Fruit fly (Drosophila melanogaster) whole organism, embryonic: ENCODE data around the gene RabX6.
A peak's percentile ranks its signal among the peaks of the same experiment; 100 is the strongest.

Experiments
- Antp ChIP-seq: fragments of 200-800 bp; sonication (Bioruptor generic); optimal IDR thresholded peaks from 3 replicates; lab custom pipeline; 2016; ENCODE audit warnings: missing biosample characterization, missing genetic modification characterization
- CG10147 ChIP-seq: fragments of 200-800 bp; sonication (Bioruptor generic); optimal IDR thresholded peaks from 2 replicates; lab custom pipeline; 2019; ENCODE audit warnings: missing biosample characterization, mild to moderate bottlenecking, missing genetic modification characterization, moderate library complexity
- CG12236 ChIP-seq: fragments of 200-800 bp; sonication (Bioruptor generic); optimal IDR thresholded peaks from 2 replicates; lab custom pipeline; 2016; ENCODE audit warnings: missing biosample characterization, missing genetic modification characterization
- CG14965 ChIP-seq: fragments of 200-800 bp; sonication (Bioruptor generic); optimal IDR thresholded peaks from 2 replicates; lab custom pipeline; 2016; ENCODE audit warnings: missing biosample characterization, missing genetic modification characterization, borderline replicate concordance
- CG15696 ChIP-seq: fragments of 200-800 bp; sonication (Bioruptor generic); optimal IDR thresholded peaks from 2 replicates; lab custom pipeline; 2019; ENCODE audit warnings: missing biosample characterization, mild to moderate bottlenecking, missing genetic modification characterization, moderate library complexity
- CG17385 ChIP-seq: fragments of 200-800 bp; sonication (Bioruptor generic); optimal IDR thresholded peaks from 3 replicates; lab custom pipeline; 2018; ENCODE audit warnings: missing biosample characterization, mild to moderate bottlenecking, missing genetic modification characterization
- CG18011 ChIP-seq: fragments of 200-800 bp; sonication (Bioruptor generic); optimal IDR thresholded peaks from 2 replicates; lab custom pipeline; 2017; ENCODE audit warnings: missing biosample characterization, missing genetic modification characterization, mild to moderate bottlenecking, moderate library complexity, missing genotype
- CG2129 ChIP-seq: fragments of 200-800 bp; sonication (Bioruptor generic); IDR thresholded peaks from 2 replicates; pipeline ENCODE4 v1.3.6; 2022; ENCODE audit warnings: missing biosample characterization, missing genetic modification characterization; ENCODE audit not compliant: partially characterized antibody
- CG4424 ChIP-seq: fragments of 200-800 bp; sonication (Bioruptor generic); optimal IDR thresholded peaks from 3 replicates; lab custom pipeline; 2016; ENCODE audit warnings: missing biosample characterization, missing genetic modification characterization
- CG7963 ChIP-seq: fragments of 200-800 bp; sonication (Bioruptor generic); IDR thresholded peaks from 3 replicates; pipeline ENCODE4 v1.3.6; 2022; ENCODE audit warnings: missing biosample characterization, missing genetic modification characterization; ENCODE audit not compliant: partially characterized antibody
- D ChIP-seq, 2 experiments: fragments of 200-800 bp in 1 of 2; fragments of >200 bp in 1 of 2; sonication (Bioruptor generic) in 1 of 2; optimal IDR thresholded peaks; 2 replicates in 1 of 2; 3 replicates in 1 of 2; lab custom pipeline; 2017; ENCODE audit warnings: mild to moderate bottlenecking in 1 of 2, missing biosample characterization in 1 of 2, missing genetic modification characterization in 1 of 2, missing genetic modification reagents in 1 of 2
- Ets97D ChIP-seq: fragments of 200-800 bp; sonication (Bioruptor generic); optimal IDR thresholded peaks from 3 replicates; lab custom pipeline; 2016; ENCODE audit warnings: missing biosample characterization, missing genetic modification characterization
- Gug ChIP-seq: fragments of 200-800 bp; sonication (Bioruptor generic); IDR thresholded peaks from 4 replicates; pipeline ENCODE4 v1.3.6; 2022; ENCODE audit warnings: missing biosample characterization, missing genetic modification characterization
- H15 ChIP-seq: fragments of 200-800 bp; sonication (Bioruptor generic); IDR thresholded peaks from 3 replicates; pipeline ENCODE4 v1.3.6; 2022; ENCODE audit warnings: missing biosample characterization, missing genetic modification characterization
- HLH3B ChIP-seq: fragments of 200-800 bp; sonication (Bioruptor generic); IDR thresholded peaks from 2 replicates; pipeline ENCODE4 v1.3.6; 2022; ENCODE audit warnings: missing biosample characterization, missing genetic modification characterization
- HLH4C ChIP-seq: fragments of 200-800 bp; sonication (Bioruptor generic); IDR thresholded peaks from 3 replicates; pipeline ENCODE4 v1.3.6; 2022; ENCODE audit warnings: missing biosample characterization, missing genetic modification characterization; ENCODE audit not compliant: partially characterized antibody
- Hr39 ChIP-seq: fragments of >200 bp; optimal IDR thresholded peaks from 2 replicates; lab custom pipeline; 2017
- Meics ChIP-seq: fragments of 200-800 bp; sonication (Bioruptor generic); optimal IDR thresholded peaks from 2 replicates; lab custom pipeline; 2017; ENCODE audit warnings: missing biosample characterization, mild to moderate bottlenecking, missing genetic modification characterization
- Rfx ChIP-seq: fragments of 200-800 bp; sonication (Bioruptor generic); IDR thresholded peaks from 2 replicates; pipeline ENCODE4 v1.3.6; 2022; ENCODE audit warnings: missing biosample characterization, missing genetic modification characterization
- Taf1 ChIP-seq: fragments of 200-800 bp; sonication (Bioruptor generic); IDR thresholded peaks from 2 replicates; pipeline ENCODE4 v1.3.6; 2022; ENCODE audit warnings: missing biosample characterization, missing genetic modification characterization
- YL-1 ChIP-seq: fragments of 200-800 bp; sonication (Bioruptor generic); optimal IDR thresholded peaks from 3 replicates; lab custom pipeline; 2017; ENCODE audit warnings: missing biosample characterization, mild to moderate bottlenecking, missing genetic modification characterization
- ab ChIP-seq: fragments of 200-800 bp; sonication (Bioruptor generic); optimal IDR thresholded peaks from 2 replicates; lab custom pipeline; 2016; ENCODE audit warnings: missing biosample characterization, missing genetic modification characterization
- al ChIP-seq: fragments of 200-800 bp; sonication (Bioruptor generic); IDR thresholded peaks from 2 replicates; pipeline ENCODE4 v1.3.6; 2022; ENCODE audit warnings: missing biosample characterization, missing genetic modification characterization
- az2 ChIP-seq: fragments of 200-800 bp; sonication (Bioruptor generic); optimal IDR thresholded peaks from 3 replicates; lab custom pipeline; 2016; ENCODE audit warnings: missing biosample characterization, missing genetic modification characterization
- br ChIP-seq: fragments of >200 bp; optimal IDR thresholded peaks from 2 replicates; lab custom pipeline; 2017
- cas ChIP-seq: fragments of 200-800 bp; sonication (Bioruptor generic); IDR thresholded peaks from 2 replicates; pipeline ENCODE4 v1.3.6; 2022; ENCODE audit warnings: missing biosample characterization, missing genetic modification characterization
- chn ChIP-seq: fragments of 200-800 bp; sonication (Bioruptor generic); optimal IDR thresholded peaks from 2 replicates; lab custom pipeline; 2016; ENCODE audit warnings: missing biosample characterization, missing genetic modification characterization
- corto ChIP-seq: fragments of 200-800 bp; sonication (Bioruptor generic); optimal IDR thresholded peaks from 2 replicates; lab custom pipeline; 2016; ENCODE audit warnings: missing biosample characterization, mild to moderate bottlenecking, missing genetic modification characterization, moderate library complexity
- dysf ChIP-seq: fragments of 200-800 bp; sonication (Bioruptor generic); IDR thresholded peaks from 3 replicates; pipeline ENCODE4 v1.3.6; 2022; ENCODE audit warnings: missing biosample characterization, missing genetic modification characterization
- emc ChIP-seq: fragments of 200-800 bp; sonication (Bioruptor generic); optimal IDR thresholded peaks from 2 replicates; lab custom pipeline; 2016; ENCODE audit warnings: missing biosample characterization, missing genetic modification characterization
- ewg ChIP-seq: fragments of 200-800 bp; sonication (Bioruptor generic); optimal IDR thresholded peaks from 3 replicates; lab custom pipeline; 2017; ENCODE audit warnings: mild to moderate bottlenecking, missing biosample characterization, missing genetic modification reagents, missing genetic modification characterization
- eyg ChIP-seq: fragments of 200-800 bp; sonication (Bioruptor generic); optimal IDR thresholded peaks from 3 replicates; lab custom pipeline; 2016; ENCODE audit warnings: missing biosample characterization, missing genetic modification characterization
- fd102C ChIP-seq: fragments of 200-800 bp; sonication (Bioruptor generic); optimal IDR thresholded peaks from 2 replicates; lab custom pipeline; 2018; ENCODE audit warnings: missing biosample characterization, mild to moderate bottlenecking, missing genetic modification characterization, moderate library complexity
- fru ChIP-seq: fragments of >200 bp; optimal IDR thresholded peaks from 2 replicates; lab custom pipeline; 2017
- gro ChIP-seq: fragments of 200-800 bp; sonication (Bioruptor generic); optimal IDR thresholded peaks from 2 replicates; lab custom pipeline; 2016; ENCODE audit warnings: missing biosample characterization, missing genetic modification characterization
- hbn ChIP-seq: fragments of 200-800 bp; sonication (Bioruptor generic); IDR thresholded peaks from 2 replicates; pipeline ENCODE4 v1.3.6; 2022; ENCODE audit warnings: missing biosample characterization, missing genetic modification characterization; ENCODE audit not compliant: partially characterized antibody
- inv ChIP-seq: fragments of 200-800 bp; sonication (Bioruptor generic); IDR thresholded peaks from 2 replicates; pipeline ENCODE4 v1.3.6; 2022; ENCODE audit warnings: missing biosample characterization, missing genetic modification characterization; ENCODE audit not compliant: partially characterized antibody
- klu ChIP-seq: fragments of 200-800 bp; sonication (Bioruptor generic); IDR thresholded peaks from 2 replicates; pipeline ENCODE4 v1.3.6; 2022; ENCODE audit warnings: missing biosample characterization, missing genetic modification characterization
- kni ChIP-seq: fragments of 200-800 bp; sonication (Bioruptor generic); optimal IDR thresholded peaks from 3 replicates; lab custom pipeline; 2017; ENCODE audit warnings: mild to moderate bottlenecking, missing biosample characterization, missing genetic modification reagents, missing genetic modification characterization
- luna ChIP-seq: fragments of 200-800 bp; sonication (Bioruptor generic); optimal IDR thresholded peaks from 2 replicates; lab custom pipeline; 2016; ENCODE audit warnings: missing biosample characterization, missing genetic modification characterization
- odd ChIP-seq: fragments of 200-800 bp; sonication (Bioruptor generic); optimal IDR thresholded peaks from 2 replicates; lab custom pipeline; 2017; ENCODE audit warnings: missing biosample characterization, mild to moderate bottlenecking, missing genetic modification characterization
- pfk ChIP-seq: fragments of 200-800 bp; sonication (Bioruptor generic); optimal IDR thresholded peaks from 2 replicates; lab custom pipeline; 2018; ENCODE audit warnings: missing biosample characterization, mild to moderate bottlenecking, missing genetic modification characterization, moderate library complexity
- pho ChIP-seq: fragments of 200-800 bp; sonication (Bioruptor generic); optimal IDR thresholded peaks from 2 replicates; lab custom pipeline; 2016; ENCODE audit warnings: missing biosample characterization, missing genetic modification characterization
- sisA ChIP-seq: fragments of 200-800 bp; sonication (Bioruptor generic); IDR thresholded peaks from 2 replicates; pipeline ENCODE4 v1.3.6; 2022; ENCODE audit warnings: missing biosample characterization, missing genetic modification characterization
- sr ChIP-seq: fragments of 200-800 bp; sonication (Bioruptor generic); IDR thresholded peaks from 3 replicates; pipeline ENCODE4 v1.3.6; 2022; ENCODE audit warnings: missing biosample characterization, missing genetic modification characterization
- unc-4 ChIP-seq: fragments of 200-800 bp; sonication (Bioruptor generic); IDR thresholded peaks from 2 replicates; pipeline ENCODE4 v1.3.6; 2022; ENCODE audit warnings: missing biosample characterization, missing genetic modification characterization; ENCODE audit not compliant: partially characterized antibody
- vnd ChIP-seq: fragments of 200-800 bp; sonication (Bioruptor generic); IDR thresholded peaks from 3 replicates; pipeline ENCODE4 v1.3.6; 2022; ENCODE audit warnings: missing biosample characterization, missing genetic modification characterization; ENCODE audit not compliant: partially characterized antibody
- zfh1 ChIP-seq: fragments of 200-800 bp; sonication (Bioruptor generic); IDR thresholded peaks from 3 replicates; pipeline ENCODE4 v1.3.6; 2022; ENCODE audit warnings: missing biosample characterization, missing genetic modification characterization

The RabX6 gene

dm6 chr3L:648155-649024, 41.9 kb upstream of the RabX6 start, which contains the start of gene Gale (continued):
- TF ChIP-seq Antp (GFP tag; lab: Kevin White, UChicago), result no peak
- peak; percentile 66 for TF ChIP-seq unc-4 (GFP tag; lab: Robert Waterston, UW)
- TF ChIP-seq Taf1 (GFP tag; lab: Robert Waterston, UW), result no peak
- no peak for TF ChIP-seq odd (GFP tag; lab: Kevin White, UChicago)
- no peak for TF ChIP-seq CG10147 (GFP tag; lab: Kevin White, UChicago)
- TF ChIP-seq HLH3B (GFP tag; lab: Robert Waterston, UW), result peak; percentile 20; the same call in 1 of the 2 replicates
- TF ChIP-seq Meics (GFP tag; lab: Kevin White, UChicago), result no peak
- peak; percentile 10; the same call in 1 of the 2 replicates for TF ChIP-seq al
- TF ChIP-seq Rfx (GFP tag; lab: Robert Waterston, UW), result peak; percentile 55
- TF ChIP-seq CG17385 (GFP tag; lab: Kevin White, UChicago), result peak; percentile 28
- TF ChIP-seq ab (GFP tag; lab: Kevin White, UChicago), result no peak
- peak; percentile 40 for TF ChIP-seq CG4424 (GFP tag; lab: Kevin White, UChicago)
- 0 out of 3 replicates have a peak, but pooled peaks have one; percentile 12 for TF ChIP-seq CG7963 (GFP tag; lab: Robert Waterston, UW)
- 0 out of 4 replicates have a peak, but pooled peaks have one; percentile 4 for TF ChIP-seq Gug (GFP tag; lab: Robert Waterston, UW)
- TF ChIP-seq kni, result no peak
- no peak for TF ChIP-seq klu (GFP tag; lab: Robert Waterston, UW)
- TF ChIP-seq CG14965 (GFP tag; lab: Kevin White, UChicago), result no peak
- no peak for TF ChIP-seq eyg (GFP tag; lab: Kevin White, UChicago)
- TF ChIP-seq pfk (GFP tag; lab: Kevin White, UChicago), result no peak
- TF ChIP-seq CG12236 (GFP tag; lab: Kevin White, UChicago), result no peak
- no peak for TF ChIP-seq chn (GFP tag; lab: Kevin White, UChicago)
- TF ChIP-seq zfh1 (GFP tag; lab: Robert Waterston, UW), result 0 out of 3 replicates have a peak, but pooled peaks have one; percentile 26
- peak; percentile 79 for TF ChIP-seq HLH4C (GFP tag; lab: Robert Waterston, UW)
- no peak for TF ChIP-seq H15
- no peak for TF ChIP-seq br (lab: Kevin White, UChicago)
- TF ChIP-seq emc (GFP tag; lab: Kevin White, UChicago), result no peak
- no peak for TF ChIP-seq fru (lab: Kevin White, UChicago)
- 0 out of 2 replicates have a peak, but pooled peaks have one; percentile 7 for TF ChIP-seq cas (GFP tag; lab: Robert Waterston, UW)
- TF ChIP-seq fd102C (GFP tag; lab: Kevin White, UChicago), result no peak
- TF ChIP-seq Ets97D (GFP tag; lab: Kevin White, UChicago), result peak; percentile 85
- TF ChIP-seq D (optimal IDR thresholded peaks at IDR 0.05; lab: Kevin White, UChicago), result no peak
- no peak for TF ChIP-seq D (GFP tag; optimal IDR thresholded peaks at IDR 0.05; lab: Kevin White, UChicago)
- no peak for TF ChIP-seq ewg (GFP tag; lab: Kevin White, UChicago)
- peak; percentile 43; the same call in 1 of the 2 replicates for TF ChIP-seq inv (GFP tag; lab: Robert Waterston, UW)
- TF ChIP-seq CG2129 (GFP tag; lab: Robert Waterston, UW), result no peak
- TF ChIP-seq corto (GFP tag; lab: Kevin White, UChicago), result no peak
- no peak for TF ChIP-seq YL-1 (GFP tag; lab: Kevin White, UChicago)
- no peak for TF ChIP-seq az2
- TF ChIP-seq pho (GFP tag; lab: Kevin White, UChicago), result no peak
- TF ChIP-seq CG18011 (GFP tag; lab: Kevin White, UChicago), result no peak
- TF ChIP-seq hbn (GFP tag; lab: Robert Waterston, UW), result peak; percentile 60; the same call in 1 of the 2 replicates
- TF ChIP-seq Hr39 (lab: Kevin White, UChicago), result no peak
- TF ChIP-seq CG15696, result no peak
- TF ChIP-seq gro (GFP tag; lab: Kevin White, UChicago), result peak; percentile 15
- no peak for TF ChIP-seq sr (GFP tag; lab: Robert Waterston, UW)
- TF ChIP-seq sisA, result no peak; the same call in 1 of the 2 replicates
- TF ChIP-seq vnd, result peak; percentile 53; the same call in 1 of the 3 replicates
- TF ChIP-seq dysf (GFP tag; lab: Robert Waterston, UW), result 0 out of 3 replicates have a peak, but pooled peaks have one; percentile 13
- no peak for TF ChIP-seq luna (GFP tag; lab: Kevin White, UChicago)
